Worm (Caenorhabditis elegans) whole organism, L3 larva: Measurements from ENCODE around the gene frpr-1.

ENCODE experiments used
- ama-1 ChIP-seq: fragments of 150-350 bp; optimal IDR thresholded peaks from 2 replicates; lab custom pipeline; 2018
- ceh-9 ChIP-seq: sonication (generic microtip); optimal IDR thresholded peaks from 2 replicates; lab custom pipeline; 2018; ENCODE audit warnings: missing biosample characterization, missing genetic modification characterization
- mdl-1 ChIP-seq: fragments of 150-350 bp; optimal IDR thresholded peaks from 2 replicates; lab custom pipeline; 2014; ENCODE audit warnings: missing biosample characterization, missing genetic modification characterization
- nfya-1 ChIP-seq: sonication (generic microtip); optimal IDR thresholded peaks from 2 replicates; lab custom pipeline; 2017; ENCODE audit warnings: missing genetic modification characterization, mild to moderate bottlenecking, missing compliant biosample characterization, antibody characterized with exemption, moderate library complexity; ENCODE audit not compliant: insufficient read depth
- nhr-11 ChIP-seq: fragments of 150-350 bp; optimal IDR thresholded peaks from 2 replicates; lab custom pipeline; 2014; ENCODE audit warnings: missing biosample characterization, missing genetic modification characterization
- pqm-1 ChIP-seq: fragments of 150-350 bp; optimal IDR thresholded peaks from 2 replicates; lab custom pipeline; 2017; ENCODE audit warnings: missing biosample characterization, missing genetic modification characterization, inconsistent platforms
- ztf-11 ChIP-seq: fragments of 150-350 bp; optimal IDR thresholded peaks from 2 replicates; lab custom pipeline; 2014; ENCODE audit warnings: missing biosample characterization, missing genetic modification characterization

DNA sequence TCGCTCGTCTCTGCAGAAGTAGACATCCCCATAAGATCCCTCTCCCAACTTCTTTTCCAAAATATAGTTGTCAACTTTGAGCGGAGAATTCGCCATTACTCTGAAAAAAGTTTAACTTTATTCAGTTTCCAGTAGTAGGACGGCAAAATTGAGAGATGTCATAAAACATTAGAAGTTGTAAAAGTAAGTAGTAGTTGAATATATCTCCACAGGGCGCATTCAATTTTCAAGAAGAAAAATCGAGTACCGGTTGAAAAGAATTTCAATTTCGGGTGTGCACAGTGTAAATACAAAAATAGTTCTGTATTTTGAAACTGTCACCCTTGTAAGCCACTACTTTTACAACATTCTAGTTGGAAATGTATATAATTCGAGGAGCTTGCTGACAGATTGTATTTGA lies 21.2 kb upstream of the frpr-1 start, which contains the start of gene F22F1.2:
- TF ChIP-seq mdl-1: no peak
- no peak for TF ChIP-seq nhr-11 (tag; lab: Kevin White, UChicago)
- TF ChIP-seq ztf-11: no peak
- TF ChIP-seq nfya-1 (tag; lab: Kevin White, UChicago): no peak
- no peak for TF ChIP-seq ceh-9
- no peak for TF ChIP-seq pqm-1 (tag; lab: Kevin White, UChicago)
- TF ChIP-seq ama-1 (lab: Kevin White, UChicago): no peak
